Comparison of ENCODE assay signal across 5 fruit fly cellular contexts in genomic region chrX:3671469-3672094, dm6.
A peak's percentile ranks its signal among the peaks of the same experiment; 100 is the strongest.
TF ChIP-seq lines count a peak whose summit lies in the region.

TSS of gene Parg (minus strand) at chrX:3671502.
TSS of gene Mnt (plus strand) at chrX:3671801.

- TF ChIP-seq CTCF in whole organism, embryonic (GFP tag; optimal IDR thresholded peaks at IDR 0.05; lab: Kevin White, UChicago): no peak

TF ChIP-seq in whole organism, adult, 20 proteins besides CTCF, POLR2A, EP300 and RAD21 (continues in another document):
- TF ChIP-seq CG5204 (GFP tag; optimal IDR thresholded peaks at IDR 0.05; lab: Kevin White, UChicago): no peak
- TF ChIP-seq kay (GFP tag; lab: Kevin White, UChicago; ENCODE audit: borderline replicate concordance): peak; percentile 95
- no peak for TF ChIP-seq Clk (GFP tag; optimal IDR thresholded peaks at IDR 0.05; lab: Kevin White, UChicago)
- no peak for TF ChIP-seq CG12768 (GFP tag; optimal IDR thresholded peaks at IDR 0.05; lab: Kevin White, UChicago)
- no peak for TF ChIP-seq cic (GFP tag; optimal IDR thresholded peaks at IDR 0.05; lab: Kevin White, UChicago)
- no peak for TF ChIP-seq CG7045 (GFP tag; optimal IDR thresholded peaks at IDR 0.05; lab: Kevin White, UChicago)
- TF ChIP-seq Hr96 (GFP tag; optimal IDR thresholded peaks at IDR 0.05; lab: Kevin White, UChicago): no peak
- TF ChIP-seq cnc (optimal IDR thresholded peaks at IDR 0.05; lab: Kevin White, UChicago): no peak
- peak; percentile 23 for TF ChIP-seq CG7101 (tag; optimal IDR thresholded peaks at IDR 0.05; lab: Kevin White, UChicago)
- TF ChIP-seq CG11617 (GFP tag; optimal IDR thresholded peaks at IDR 0.05; lab: Kevin White, UChicago): peak; percentile 46
- no peak for TF ChIP-seq CG14711 (tag; optimal IDR thresholded peaks at IDR 0.05; lab: Kevin White, UChicago)
- no peak for TF ChIP-seq toe (GFP tag; optimal IDR thresholded peaks at IDR 0.05; lab: Kevin White, UChicago)
- TF ChIP-seq Mnt (GFP tag; optimal IDR thresholded peaks at IDR 0.05; lab: Kevin White, UChicago): no peak
- no peak for TF ChIP-seq pad (GFP tag; optimal IDR thresholded peaks at IDR 0.05; lab: Kevin White, UChicago)
- TF ChIP-seq tj (GFP tag; optimal IDR thresholded peaks at IDR 0.05; lab: Kevin White, UChicago): peak; percentile 12
- peak; percentile 42 for TF ChIP-seq bab1 (GFP tag; optimal IDR thresholded peaks at IDR 0.05; lab: Kevin White, UChicago)
- TF ChIP-seq CG33017 (tag; optimal IDR thresholded peaks at IDR 0.05; lab: Kevin White, UChicago): no peak
- peak; percentile 51 for TF ChIP-seq CG1620 (GFP tag; optimal IDR thresholded peaks at IDR 0.05; lab: Kevin White, UChicago)
- TF ChIP-seq Crg-1 (GFP tag; optimal IDR thresholded peaks at IDR 0.05; lab: Kevin White, UChicago): no peak

TF ChIP-seq in whole organism, embryonic, 481 proteins besides CTCF, POLR2A, EP300 and RAD21 (continues in another document):
- TF ChIP-seq HLH4C (GFP tag; IDR thresholded peaks at IDR 0.05; lab: Robert Waterston, UW; ENCODE audit: partially characterized antibody) (peak; percentile 45; the same call in 1 of the 3 replicates), CG17186 (GFP tag; optimal IDR thresholded peaks at IDR 0.05; lab: Kevin White, UChicago) (peak; percentile 10), Bdp1 (GFP tag; optimal IDR thresholded peaks at IDR 0.05; lab: Kevin White, UChicago) (no peak), sens-2 (GFP tag; IDR thresholded peaks at IDR 0.05; lab: Robert Waterston, UW) (no peak), Atf-2 (GFP tag; optimal IDR thresholded peaks at IDR 0.05; lab: Kevin White, UChicago) (no peak), Aef1 (GFP tag; IDR thresholded peaks at IDR 0.05; lab: Robert Waterston, UW) (peak; percentile 48; the same call in 1 of the 3 replicates), cwo (GFP tag; optimal IDR thresholded peaks at IDR 0.05; lab: Kevin White, UChicago) (no peak), CG10274 (GFP tag; optimal IDR thresholded peaks at IDR 0.05; lab: Kevin White, UChicago) (no peak), CoRest (tag; optimal IDR thresholded peaks at IDR 0.05; lab: Kevin White, UChicago) (peak; percentile 32), gem (tag; optimal IDR thresholded peaks at IDR 0.05; lab: Kevin White, UChicago) (peak; percentile 28), CG6272 (GFP tag; IDR thresholded peaks at IDR 0.05; lab: Robert Waterston, UW) (no peak), CG1603 (tag; optimal IDR thresholded peaks at IDR 0.05; lab: Kevin White, UChicago) (peak; percentile 59), Awh (GFP tag; IDR thresholded peaks at IDR 0.05; lab: Robert Waterston, UW) (no peak), CG17385 (GFP tag; optimal IDR thresholded peaks at IDR 0.05; lab: Kevin White, UChicago) (no peak), HmgZ (tag; optimal IDR thresholded peaks at IDR 0.05; lab: Kevin White, UChicago) (no peak), pfk (GFP tag; optimal IDR thresholded peaks at IDR 0.05; lab: Kevin White, UChicago) (no peak), CG18476 (GFP tag; optimal IDR thresholded peaks at IDR 0.05; lab: Kevin White, UChicago) (no peak), ci (GFP tag; IDR thresholded peaks at IDR 0.05; lab: Robert Waterston, UW) (no peak), D19B (GFP tag; optimal IDR thresholded peaks at IDR 0.05; lab: Kevin White, UChicago) (no peak)

TF ChIP-seq in whole organism, prepupa, 60 proteins besides CTCF, POLR2A, EP300 and RAD21 (continues in another document):
- TF ChIP-seq CG8632 (GFP tag; optimal IDR thresholded peaks at IDR 0.05; lab: Kevin White, UChicago): no peak
- TF ChIP-seq eg (GFP tag; IDR thresholded peaks at IDR 0.05; lab: Robert Waterston, UW): peak; percentile 50; the same call in 1 of the 3 replicates
- TF ChIP-seq Eip75B (GFP tag; optimal IDR thresholded peaks at IDR 0.05; lab: Kevin White, UChicago): no peak
- TF ChIP-seq CG11294 (GFP tag; IDR thresholded peaks at IDR 0.05; lab: Robert Waterston, UW): no peak
- no peak for TF ChIP-seq lz (GFP tag; optimal IDR thresholded peaks at IDR 0.05; lab: Kevin White, UChicago)
- no peak for TF ChIP-seq fd85E (GFP tag; optimal IDR thresholded peaks at IDR 0.05; lab: Kevin White, UChicago)
- peak; percentile 63 for TF ChIP-seq svp (GFP tag; lab: Kevin White, UChicago)
- no peak for TF ChIP-seq fkh (GFP tag; optimal IDR thresholded peaks at IDR 0.05; lab: Kevin White, UChicago)
- TF ChIP-seq CG11902 (GFP tag; optimal IDR thresholded peaks at IDR 0.05; lab: Kevin White, UChicago): no peak
- peak; percentile 41 for TF ChIP-seq Sox14 (GFP tag; optimal IDR thresholded peaks at IDR 0.05; lab: Kevin White, UChicago)
- no peak for TF ChIP-seq net (GFP tag; optimal IDR thresholded peaks at IDR 0.05; lab: Kevin White, UChicago)
- peak; percentile 35; the same call in 1 of the 3 replicates for TF ChIP-seq CG6163 (GFP tag; IDR thresholded peaks at IDR 0.05; lab: Robert Waterston, UW)
- no peak for TF ChIP-seq CG8119 (GFP tag; IDR thresholded peaks at IDR 0.05; lab: Robert Waterston, UW)
- TF ChIP-seq Sox15 (GFP tag; optimal IDR thresholded peaks at IDR 0.05; lab: Kevin White, UChicago): no peak
- no peak for TF ChIP-seq CG10669 (GFP tag; optimal IDR thresholded peaks at IDR 0.05; lab: Kevin White, UChicago)
- peak; percentile 39 for TF ChIP-seq CG1621 (tag; optimal IDR thresholded peaks at IDR 0.05; lab: Kevin White, UChicago)
- no peak for TF ChIP-seq CG8319 (GFP tag; optimal IDR thresholded peaks at IDR 0.05; lab: Kevin White, UChicago)
- TF ChIP-seq pdm3 (GFP tag; optimal IDR thresholded peaks at IDR 0.05; lab: Kevin White, UChicago): peak; percentile 3
- no peak for TF ChIP-seq CG4318 (GFP tag; optimal IDR thresholded peaks at IDR 0.05; lab: Kevin White, UChicago)
- no peak for TF ChIP-seq Hr38 (GFP tag; optimal IDR thresholded peaks at IDR 0.05; lab: Kevin White, UChicago)

TF ChIP-seq in whole organism, pupa, 21 proteins besides CTCF, POLR2A, EP300 and RAD21:
- 0 out of 3 replicates have a peak, but pooled peaks have one; percentile 13 for TF ChIP-seq CG4496 (GFP tag; IDR thresholded peaks at IDR 0.05; lab: Robert Waterston, UW)
- TF ChIP-seq CG15710 (tag; optimal IDR thresholded peaks at IDR 0.05; lab: Kevin White, UChicago): no peak
- TF ChIP-seq Snoo (tag; optimal IDR thresholded peaks at IDR 0.05; lab: Kevin White, UChicago): no peak
- no peak for TF ChIP-seq Pif1A (GFP tag; optimal IDR thresholded peaks at IDR 0.05; lab: Kevin White, UChicago)
TF ChIP-seq in whole organism, pupa: peak in this region for 1.

TF ChIP-seq in whole organism, wandering third instar larva, 38 proteins besides CTCF, POLR2A, EP300 and RAD21:
- TF ChIP-seq Sp1 (GFP tag; optimal IDR thresholded peaks at IDR 0.05; lab: Kevin White, UChicago): no peak
- no peak for TF ChIP-seq br (GFP tag; optimal IDR thresholded peaks at IDR 0.05; lab: Kevin White, UChicago)
- no peak for TF ChIP-seq psq (GFP tag; optimal IDR thresholded peaks at IDR 0.05; lab: Kevin White, UChicago)
- TF ChIP-seq fru (GFP tag; optimal IDR thresholded peaks at IDR 0.05; lab: Kevin White, UChicago): peak; percentile 19
- TF ChIP-seq Vsx2 (GFP tag; optimal IDR thresholded peaks at IDR 0.05; lab: Kevin White, UChicago; ENCODE audit: partially characterized antibody): no peak
- no peak for TF ChIP-seq ey (GFP tag; optimal IDR thresholded peaks at IDR 0.05; lab: Kevin White, UChicago)
- no peak for TF ChIP-seq N (GFP tag; optimal IDR thresholded peaks at IDR 0.05; lab: Kevin White, UChicago)
- TF ChIP-seq Hr78 (GFP tag; optimal IDR thresholded peaks at IDR 0.05; lab: Kevin White, UChicago): no peak
- TF ChIP-seq CG9705 (GFP tag; optimal IDR thresholded peaks at IDR 0.05; lab: Kevin White, UChicago): no peak
- TF ChIP-seq Rel (GFP tag; optimal IDR thresholded peaks at IDR 0.05; lab: Kevin White, UChicago): no peak
- no peak for TF ChIP-seq Rel (tag; optimal IDR thresholded peaks at IDR 0.05; lab: Kevin White, UChicago)
- no peak for TF ChIP-seq sage (GFP tag; optimal IDR thresholded peaks at IDR 0.05; lab: Kevin White, UChicago)
- peak; percentile 40 for TF ChIP-seq tai (GFP tag; optimal IDR thresholded peaks at IDR 0.05; lab: Kevin White, UChicago)
- peak; percentile 13 for TF ChIP-seq HLH106 (tag; optimal IDR thresholded peaks at IDR 0.05; lab: Kevin White, UChicago)
- no peak for TF ChIP-seq Hr83 (GFP tag; optimal IDR thresholded peaks at IDR 0.05; lab: Kevin White, UChicago; ENCODE audit: poor library complexity, severe bottlenecking)
- no peak for TF ChIP-seq rgr (GFP tag; optimal IDR thresholded peaks at IDR 0.05; lab: Kevin White, UChicago)
